Worm (Caenorhabditis elegans) whole organism, L2 larva: ENCODE measurements around the gene taf-11.1.

Source experiments
- ama-1 ChIP-seq: fragments of 150-350 bp; optimal IDR thresholded peaks from 2 replicates; lab custom pipeline; 2018; ENCODE audit warnings: inconsistent platforms
- ceh-16 ChIP-seq: fragments of 150-350 bp; optimal IDR thresholded peaks from 2 replicates; lab custom pipeline; 2014; ENCODE audit warnings: missing biosample characterization, missing genetic modification characterization
- ceh-82 ChIP-seq: fragments of 150-350 bp; optimal IDR thresholded peaks from 2 replicates; lab custom pipeline; 2014; ENCODE audit warnings: missing biosample characterization, missing genetic modification characterization
- elt-3 ChIP-seq: sonication (generic microtip); optimal IDR thresholded peaks from 2 replicates; lab custom pipeline; 2017; ENCODE audit warnings: missing biosample characterization, missing genetic modification characterization
- nhr-12 ChIP-seq: fragments of 150-350 bp; optimal IDR thresholded peaks from 2 replicates; lab custom pipeline; 2014; ENCODE audit warnings: missing biosample characterization, missing genetic modification characterization
- nhr-237 ChIP-seq: fragments of 150-350 bp; optimal IDR thresholded peaks from 2 replicates; lab custom pipeline; 2014; ENCODE audit warnings: missing biosample characterization, missing genetic modification characterization
- sem-4 ChIP-seq: fragments of 150-350 bp; optimal IDR thresholded peaks from 2 replicates; lab custom pipeline; 2014; ENCODE audit warnings: missing biosample characterization, missing genetic modification reagents, missing genetic modification characterization
- snpc-4 ChIP-seq: fragments of 150-350 bp; optimal IDR thresholded peaks from 2 replicates; lab custom pipeline; 2014; ENCODE audit warnings: missing biosample characterization, missing genetic modification characterization

- TF ChIP-seq nhr-12 = no peak
- TF ChIP-seq sem-4 (tag; lab: Kevin White, UChicago) = no peak
- no peak for TF ChIP-seq ama-1 (lab: Kevin White, UChicago)
- TF ChIP-seq snpc-4 (tag; lab: Kevin White, UChicago) = no peak
- no peak for TF ChIP-seq nhr-237 (tag; lab: Kevin White, UChicago)
- TF ChIP-seq ceh-16 (tag; lab: Kevin White, UChicago) = no peak
- TF ChIP-seq ceh-82 (tag; lab: Kevin White, UChicago) = no peak
- no peak for TF ChIP-seq elt-3 (tag; lab: Kevin White, UChicago)
Measured at ce11 chrX:4238971-4239370, 16.0 kb upstream of the taf-11.1 start.
